Fruit fly (Drosophila melanogaster) whole organism: ENCODE data around the gene mRRF2.

Experiments
- Dll ChIP-seq: fragments of >200 bp; optimal IDR thresholded peaks from 2 replicates; lab custom pipeline; 2017
- EcR ChIP-seq, 2 experiments: fragments of >200 bp; optimal IDR thresholded peaks; 2 replicates each; lab custom pipeline; 2017; ENCODE audit warnings: missing biosample characterization in 2 of 2, missing genetic modification characterization in 2 of 2, missing genetic modification reagents in 2 of 2
- pan ChIP-seq: fragments of >200 bp; optimal IDR thresholded peaks from 2 replicates; lab custom pipeline; 2017
- psq ChIP-seq: fragments of >200 bp; optimal IDR thresholded peaks from 2 replicates; lab custom pipeline; 2017
- usp ChIP-seq: fragments of >200 bp; optimal IDR thresholded peaks from 2 replicates; lab custom pipeline; 2017; ENCODE audit warnings: missing biosample characterization, missing genetic modification characterization, mixed read lengths

- TF ChIP-seq psq (lab: Kevin White, UChicago), result no peak
- TF ChIP-seq EcR (GFP tag; optimal IDR thresholded peaks at IDR 0.05; lab: Kevin White, UChicago), result no peak
- TF ChIP-seq usp (GFP tag; lab: Kevin White, UChicago), result no peak
- TF ChIP-seq Dll (lab: Kevin White, UChicago), result no peak
- no peak for TF ChIP-seq pan (lab: Kevin White, UChicago)
These were observed 47.8 kb upstream of the mRRF2 start for dm6 chr3R:22565732-22566131.
